Worm (Caenorhabditis elegans): ENCODE results near the gene F44F4.10.

DNA sequence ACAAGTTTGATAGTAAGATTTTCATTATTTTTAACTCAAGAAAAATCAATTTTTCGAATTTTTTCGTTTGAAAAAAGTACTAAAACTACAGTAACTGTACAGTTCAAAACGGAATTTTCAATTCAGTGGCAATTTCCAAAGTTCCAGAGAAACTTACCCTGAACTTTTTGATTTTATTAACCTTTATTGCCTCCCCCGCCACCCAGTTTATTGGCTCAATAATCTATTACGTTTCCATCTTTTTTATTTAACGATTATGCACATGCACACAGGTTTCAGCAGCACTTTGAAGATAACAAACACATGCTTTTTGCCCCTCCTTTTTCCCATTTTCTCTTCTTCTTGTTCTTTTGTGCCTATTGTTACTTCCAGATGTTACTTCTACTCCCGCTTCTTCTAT, 36.4 kb downstream of the F44F4.10 start, which contains the start of gene lurp-1:
- TF ChIP-seq ceh-82 (tag; optimal IDR thresholded peaks at IDR 0.05) (no peak), lin-39 (tag; optimal IDR thresholded peaks at IDR 0.05) (no peak), lin-13 (GFP tag; optimal IDR thresholded peaks at IDR 0.05) (no peak), ztf-11 (tag; optimal IDR thresholded peaks at IDR 0.05) (no peak), pqm-1 (tag; optimal IDR thresholded peaks at IDR 0.05) (no peak), sox-4 (tag; optimal IDR thresholded peaks at IDR 0.05) (no peak), alr-1 (tag; optimal IDR thresholded peaks at IDR 0.05; ENCODE audit: borderline replicate concordance) (no peak), elt-2 (tag; optimal IDR thresholded peaks at IDR 0.05) (no peak), lsy-2 (tag; optimal IDR thresholded peaks at IDR 0.05) (no peak), fkh-10 (GFP tag; optimal IDR thresholded peaks at IDR 0.05) (no peak), sptf-1 (tag; optimal IDR thresholded peaks at IDR 0.05) (no peak), snpc-4 (tag; optimal IDR thresholded peaks at IDR 0.05) (no peak)

Data from whole organism, L1 larva.